Fruit fly (Drosophila melanogaster) S2 (cell line): Measurements from ENCODE around the gene krz.

Source experiments
- CG8478 ChIP-seq: fragments of >200 bp; optimal IDR thresholded peaks from 2 replicates; lab custom pipeline; 2018
- CTCF ChIP-seq, 2 experiments: fragments of >200 bp; optimal IDR thresholded peaks; 2 replicates each; lab custom pipeline; 2018

DNA sequence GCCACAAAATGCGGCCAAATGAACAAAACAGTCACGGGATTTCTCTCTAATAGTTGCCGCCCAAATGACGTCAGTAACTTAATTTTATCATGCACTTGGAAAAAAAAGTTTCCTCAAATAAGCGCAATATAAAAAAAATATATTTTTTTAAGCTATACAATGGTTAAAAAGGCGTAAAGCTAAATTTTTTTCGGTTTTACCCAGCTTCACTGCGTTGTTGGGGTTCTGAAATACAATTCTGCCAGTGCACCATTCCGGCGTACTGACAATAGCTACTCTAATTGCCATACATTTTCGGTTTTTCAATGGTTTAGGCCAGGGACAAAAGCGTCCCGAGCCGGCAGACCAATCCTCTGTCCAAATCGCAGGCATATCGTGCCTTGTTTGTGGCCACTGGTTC is 18.9 kb downstream of the krz start:
- TF ChIP-seq CTCF (optimal IDR thresholded peaks at IDR 0.05; lab: Kevin White, UChicago) (no peak), CG8478 (lab: Kevin White, UChicago) (no peak)
